Worm (Caenorhabditis elegans) whole organism, L4/young adult: Measurements from ENCODE around the gene C05E11.2.

ENCODE experiments used
- dao-5 ChIP-seq: sonication (generic microtip); optimal IDR thresholded peaks from 2 replicates; lab custom pipeline; 2016; ENCODE audit warnings: missing genotype, missing genetic modification characterization, moderate library complexity, missing compliant biosample characterization
- him-1 ChIP-seq: sonication (generic microtip); optimal IDR thresholded peaks from 2 replicates; lab custom pipeline; 2016; ENCODE audit warnings: missing genotype, missing genetic modification reagents, missing genetic modification characterization, missing compliant biosample characterization

DNA sequence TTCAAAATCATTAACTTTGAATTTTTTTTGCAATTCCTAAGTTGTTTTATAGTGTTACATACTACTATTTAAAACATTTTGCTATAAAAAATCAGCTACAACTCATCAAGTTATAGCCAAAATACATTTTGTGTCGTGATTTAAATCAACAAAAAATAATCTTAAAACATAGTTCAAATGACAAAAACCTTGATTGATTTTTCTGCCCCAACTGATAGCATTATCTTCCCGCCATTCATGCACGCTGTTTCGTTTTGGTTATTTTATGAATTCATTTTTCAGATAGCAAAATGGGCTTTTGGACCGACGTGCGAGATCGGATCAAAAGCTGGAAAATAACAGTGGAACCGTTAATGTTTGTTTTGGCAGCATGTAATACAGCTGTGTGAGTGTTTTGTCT, 45.4 kb downstream of the C05E11.2 start, which contains the start of gene slcr-46.1:
- TF ChIP-seq dao-5 (no peak), him-1 (tag; lab: Kevin White, UChicago) (no peak)
